Worm (Caenorhabditis elegans): Measurements from ENCODE around the gene ifa-1.

ifa-1 gene

DNA sequence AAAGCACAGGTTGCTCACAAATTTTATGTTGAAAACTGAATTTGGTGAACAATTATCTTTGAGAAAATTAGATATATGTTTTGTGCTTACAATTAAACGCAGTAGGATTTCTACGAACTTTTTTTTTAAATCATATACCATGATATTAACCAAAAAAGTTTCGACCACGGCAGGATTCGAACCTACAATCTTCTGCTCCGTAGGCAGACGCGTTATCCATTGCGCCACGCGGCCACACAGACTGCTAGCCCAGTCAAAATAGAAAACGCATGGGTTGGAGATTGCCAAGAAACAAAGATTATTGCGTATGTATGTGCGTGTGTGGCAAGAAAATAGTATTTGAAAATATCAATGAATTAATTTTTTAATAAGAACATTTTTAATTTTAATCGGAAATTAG, 18.6 kb upstream of the ifa-1 start (continued):
- TF ChIP-seq D2030.7 (GFP tag; IDR thresholded peaks at IDR 0.05), result no peak; the same call in 1 of the 2 replicates
- TF ChIP-seq fkh-3 (tag; optimal IDR thresholded peaks at IDR 0.05), result no peak
- TF ChIP-seq bed-2 (GFP tag; IDR thresholded peaks at IDR 0.05), result no peak
- peak; percentile 76 for TF ChIP-seq hmg-1.2 (GFP tag; IDR thresholded peaks at IDR 0.05)
- no peak for TF ChIP-seq ceh-91 (GFP tag; IDR thresholded peaks at IDR 0.05)
- peak; percentile 83 for TF ChIP-seq B0261.1 (tag; optimal IDR thresholded peaks at IDR 0.05)
- TF ChIP-seq lir-1 (GFP tag; conservative IDR thresholded peaks at IDR 0.05), result no peak
- no peak for TF ChIP-seq egl-18 (GFP tag; IDR thresholded peaks at IDR 0.05)
- no peak for TF ChIP-seq atf-7 (tag; optimal IDR thresholded peaks at IDR 0.05)
- TF ChIP-seq B0019.2 (GFP tag; conservative IDR thresholded peaks at IDR 0.05), result no peak
- peak; percentile 90 for TF ChIP-seq him-1 (tag; optimal IDR thresholded peaks at IDR 0.05)
- TF ChIP-seq madf-3 (GFP tag; IDR thresholded peaks at IDR 0.05), result no peak
- peak; percentile 91 for TF ChIP-seq tbp1 (GFP tag; optimal IDR thresholded peaks at IDR 0.05)
- peak in 1 of 2 experiments; percentile 42 for TF ChIP-seq let-607 (tag; optimal IDR thresholded peaks at IDR 0.05)
- TF ChIP-seq akir-1 (GFP tag; optimal IDR thresholded peaks at IDR 0.05), result peak; percentile 12
- no peak for TF ChIP-seq sdz-38 (tag; optimal IDR thresholded peaks at IDR 0.05)
- no peak for TF ChIP-seq ceh-58 (GFP tag; IDR thresholded peaks at IDR 0.05)
- no peak for TF ChIP-seq hsf-1 (GFP tag; IDR thresholded peaks at IDR 0.05)
- no peak for TF ChIP-seq zfh-2 (GFP tag; conservative IDR thresholded peaks at IDR 0.05)
- no peak for TF ChIP-seq dpff-1 (tag; optimal IDR thresholded peaks at IDR 0.05)
- peak; percentile 51; the same call in 1 of the 2 replicates for TF ChIP-seq egl-44 (GFP tag; IDR thresholded peaks at IDR 0.05)
- TF ChIP-seq ztf-25 (GFP tag; IDR thresholded peaks at IDR 0.05), result peak; percentile 86
- TF ChIP-seq K12H6.12 (tag; optimal IDR thresholded peaks at IDR 0.05), result peak; percentile 55
- no peak for TF ChIP-seq F39B2.1 (GFP tag; IDR thresholded peaks at IDR 0.05)
- peak; percentile 42 for TF ChIP-seq somi-1 (GFP tag; optimal IDR thresholded peaks at IDR 0.05)
- TF ChIP-seq madf-8 (GFP tag; conservative IDR thresholded peaks at IDR 0.05), result no peak
- TF ChIP-seq nhr-120 (GFP tag; IDR thresholded peaks at IDR 0.05), result no peak
- TF ChIP-seq B0336.3 (GFP tag; IDR thresholded peaks at IDR 0.05), result no peak
- no peak for TF ChIP-seq hmg-20 (GFP tag; IDR thresholded peaks at IDR 0.05)
- peak; percentile 63 for TF ChIP-seq Y53F4B.3 (GFP tag; IDR thresholded peaks at IDR 0.05)
- peak; percentile 41; the same call in 1 of the 2 replicates for TF ChIP-seq rcor-1 (GFP tag; IDR thresholded peaks at IDR 0.05)
- TF ChIP-seq madf-10 (tag; optimal IDR thresholded peaks at IDR 0.05), result peak; percentile 64
- TF ChIP-seq ztf-26 (tag; optimal IDR thresholded peaks at IDR 0.05), result no peak
- no peak for TF ChIP-seq nfya-1 (tag; optimal IDR thresholded peaks at IDR 0.05; ENCODE audit: borderline replicate concordance, insufficient read depth)
- TF ChIP-seq nfyb-1 (GFP tag; IDR thresholded peaks at IDR 0.05), result peak; percentile 77; the same call in 1 of the 2 replicates
- no peak for TF ChIP-seq repo-1 (tag; optimal IDR thresholded peaks at IDR 0.05)
- no peak for TF ChIP-seq F22D6.2 (tag; optimal IDR thresholded peaks at IDR 0.05)
- no peak for TF ChIP-seq dox-1 (GFP tag; IDR thresholded peaks at IDR 0.05)
- TF ChIP-seq hlh-26 (GFP tag; conservative IDR thresholded peaks at IDR 0.05), result no peak
- TF ChIP-seq lag-1 (GFP tag; IDR thresholded peaks at IDR 0.05), result no peak
- no peak for TF ChIP-seq cebp-2 (GFP tag; IDR thresholded peaks at IDR 0.05)
- TF ChIP-seq tbx-9 (tag; optimal IDR thresholded peaks at IDR 0.05; ENCODE audit: borderline replicate concordance), result no peak
- TF ChIP-seq snpc-4 (GFP tag; optimal IDR thresholded peaks at IDR 0.05), result peak; percentile 82
- TF ChIP-seq snpc-4 (tag; optimal IDR thresholded peaks at IDR 0.05), result peak in 2 of 4 experiments; percentile 53 to 76
- TF ChIP-seq ztf-3 (GFP tag; optimal IDR thresholded peaks at IDR 0.05), result no peak
- TF ChIP-seq Y95B8A.8 (GFP tag; IDR thresholded peaks at IDR 0.05), result no peak
- TF ChIP-seq ceh-27 (GFP tag; optimal IDR thresholded peaks at IDR 0.05), result peak; percentile 62
- no peak for TF ChIP-seq F57C9.4 (tag; optimal IDR thresholded peaks at IDR 0.05)
- no peak for TF ChIP-seq tlf-1 (GFP tag; optimal IDR thresholded peaks at IDR 0.05)
- no peak for TF ChIP-seq C06A6.2 (GFP tag; conservative IDR thresholded peaks at IDR 0.05)

Measured in whole organism, young adult.